Worm (Caenorhabditis elegans) whole organism, mixed stage, embryonic: ENCODE measurements around the gene H41C03.2.

ENCODE experiments used
- bed-3 ChIP-seq: fragments of 200-800 bp; sonication (Bioruptor generic); optimal IDR thresholded peaks from 3 replicates; lab custom pipeline; 2018; ENCODE audit warnings: mild to moderate bottlenecking, missing genetic modification characterization, moderate library complexity, missing compliant biosample characterization
- elt-3 ChIP-seq: fragments of 150-350 bp; optimal IDR thresholded peaks from 2 replicates; lab custom pipeline; 2014; ENCODE audit warnings: missing biosample characterization, missing genetic modification characterization
- nhr-28 ChIP-seq: fragments of 150-350 bp; optimal IDR thresholded peaks from 2 replicates; lab custom pipeline; 2014; ENCODE audit warnings: missing biosample characterization, missing genetic modification characterization
- snpc-4 ChIP-seq: fragments of 150-350 bp; optimal IDR thresholded peaks from 2 replicates; lab custom pipeline; 2014; ENCODE audit warnings: missing biosample characterization, missing genetic modification characterization
- unc-39 ChIP-seq: fragments of 150-350 bp; optimal IDR thresholded peaks from 2 replicates; lab custom pipeline; 2014; ENCODE audit warnings: missing biosample characterization, missing genetic modification characterization

DNA sequence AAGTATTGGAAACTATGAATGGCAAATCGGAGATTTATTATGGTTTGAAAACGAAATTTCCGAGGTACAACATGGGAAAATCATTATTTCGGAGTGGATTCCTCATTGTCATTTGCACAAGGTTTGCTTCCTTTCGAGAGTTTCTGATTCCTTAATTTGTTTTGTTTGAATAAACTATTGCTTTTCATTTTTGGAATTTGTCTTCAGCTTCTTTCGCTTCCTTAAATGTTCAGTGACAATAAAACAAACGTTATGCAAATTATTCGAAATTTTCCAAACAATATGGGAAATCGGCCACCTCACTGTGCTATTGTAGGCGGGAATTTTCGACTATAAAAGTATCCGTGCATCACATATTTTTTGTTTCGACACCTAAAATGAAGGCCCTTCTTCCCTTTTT lies 10.0 kb downstream of the H41C03.2 start, which contains the start of gene nep-25:
- TF ChIP-seq elt-3 (tag; lab: Kevin White, UChicago) = no peak
- no peak for TF ChIP-seq bed-3
- TF ChIP-seq unc-39 (tag; lab: Kevin White, UChicago) = no peak
- no peak for TF ChIP-seq nhr-28 (tag; lab: Kevin White, UChicago)
- no peak for TF ChIP-seq snpc-4 (tag; lab: Kevin White, UChicago)
